Worm (Caenorhabditis elegans) whole organism, mixed stage, embryonic: ENCODE results near the gene irld-62.

ENCODE experiments used
- bed-3 ChIP-seq: fragments of 200-800 bp; sonication (Bioruptor generic); optimal IDR thresholded peaks from 3 replicates; lab custom pipeline; 2018; ENCODE audit warnings: mild to moderate bottlenecking, missing genetic modification characterization, moderate library complexity, missing compliant biosample characterization
- cnd-1 ChIP-seq: fragments of 200-800 bp; sonication (Bioruptor generic); optimal IDR thresholded peaks from 2 replicates; lab custom pipeline; 2018; ENCODE audit warnings: mild to moderate bottlenecking, missing genetic modification characterization, missing compliant biosample characterization
- drap-1 ChIP-seq: fragments of 200-800 bp; sonication (Bioruptor generic); optimal IDR thresholded peaks from 3 replicates; lab custom pipeline; 2018; ENCODE audit warnings: mild to moderate bottlenecking, missing genetic modification characterization, missing compliant biosample characterization
- elt-1 ChIP-seq: sonication (generic microtip); optimal IDR thresholded peaks from 2 replicates; lab custom pipeline; 2017; ENCODE audit warnings: missing genetic modification characterization, mild to moderate bottlenecking, missing compliant biosample characterization, antibody characterized with exemption, moderate library complexity, borderline replicate concordance; ENCODE audit not compliant: insufficient read depth
- lsy-2 ChIP-seq: fragments of 150-350 bp; optimal IDR thresholded peaks from 2 replicates; lab custom pipeline; 2014; ENCODE audit warnings: missing biosample characterization, missing genetic modification characterization
- mab-5 ChIP-seq: fragments of 150-350 bp; optimal IDR thresholded peaks from 2 replicates; lab custom pipeline; 2014; ENCODE audit warnings: missing biosample characterization, missing genetic modification characterization
- nhr-28 ChIP-seq: fragments of 150-350 bp; optimal IDR thresholded peaks from 2 replicates; lab custom pipeline; 2014; ENCODE audit warnings: missing biosample characterization, missing genetic modification characterization
- pha-4 ChIP-seq: fragments of 150-350 bp; optimal IDR thresholded peaks from 2 replicates; lab custom pipeline; 2018; ENCODE audit warnings: missing biosample characterization, missing genetic modification reagents, missing genetic modification characterization
- unc-39 ChIP-seq: fragments of 150-350 bp; optimal IDR thresholded peaks from 2 replicates; lab custom pipeline; 2014; ENCODE audit warnings: missing biosample characterization, missing genetic modification characterization
- unc-62 ChIP-seq: fragments of 150-350 bp; optimal IDR thresholded peaks from 2 replicates; lab custom pipeline; 2014; ENCODE audit warnings: missing biosample characterization, missing genetic modification reagents, missing genetic modification characterization

DNA sequence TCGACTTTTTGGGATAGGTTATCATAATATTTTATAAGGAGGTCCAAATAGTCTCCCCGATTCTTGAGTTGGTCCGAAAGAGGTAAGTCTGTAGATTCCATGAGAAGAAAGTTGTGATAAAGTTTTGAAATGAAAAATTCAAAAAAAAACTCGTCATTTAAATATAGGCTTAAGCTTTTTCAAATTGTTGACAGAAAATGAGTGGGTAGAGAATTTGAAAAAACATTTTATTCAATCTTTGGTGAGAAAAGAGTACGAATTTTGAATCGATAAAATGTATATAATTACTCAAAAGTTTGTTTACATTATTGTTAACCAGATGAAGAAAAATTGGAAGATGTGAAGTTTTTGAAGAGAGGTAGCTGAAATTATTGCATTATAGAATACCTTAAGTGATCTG is 5.4 kb upstream of the irld-62 start, which contains the start of gene T26H8.5:
- TF ChIP-seq bed-3 (GFP tag; lab: Kevin White, UChicago) (no peak), nhr-28 (no peak), pha-4 (tag; lab: Kevin White, UChicago) (no peak), drap-1 (GFP tag; lab: Kevin White, UChicago) (no peak), unc-62 (no peak), cnd-1 (tag; lab: Kevin White, UChicago) (no peak), unc-39 (no peak), lsy-2 (tag; lab: Kevin White, UChicago) (no peak), mab-5 (tag; lab: Kevin White, UChicago) (no peak), elt-1 (tag; lab: Kevin White, UChicago) (no peak)
